Worm (Caenorhabditis elegans): ENCODE measurements around the gene H06H21.11.

The H06H21.11 gene

ce11 chrIV:4763844-4764243 lies 43.3 kb downstream of the H06H21.11 start, which contains the start of gene Y17G9B.2:
TSS of gene Y17G9B.2 (plus strand) at chrIV:4764144.
- TF ChIP-seq ceh-39 (tag; optimal IDR thresholded peaks at IDR 0.05) (no peak), unc-120 (tag; optimal IDR thresholded peaks at IDR 0.05; ENCODE audit: poor library complexity, severe bottlenecking) (no peak), nhr-237 (tag; optimal IDR thresholded peaks at IDR 0.05) (no peak), ztf-11 (tag; optimal IDR thresholded peaks at IDR 0.05) (no peak), lin-13 (tag; optimal IDR thresholded peaks at IDR 0.05) (no peak), tbx-8 (GFP tag; optimal IDR thresholded peaks at IDR 0.05) (no peak), elt-3 (tag; optimal IDR thresholded peaks at IDR 0.05) (no peak), zip-8 (tag; optimal IDR thresholded peaks at IDR 0.05) (no peak), nhr-12 (tag; optimal IDR thresholded peaks at IDR 0.05) (no peak)

ce11 chrIV:4762990-4763545 lies 44.1 kb downstream of the H06H21.11 start:
- peak; percentile 4 for TF ChIP-seq lsy-2 (tag; optimal IDR thresholded peaks at IDR 0.05)

- TF ChIP-seq elt-1 (tag; optimal IDR thresholded peaks at IDR 0.05; ENCODE audit: borderline replicate concordance, insufficient read depth) (no peak), unc-39 (tag; optimal IDR thresholded peaks at IDR 0.05) (no peak), ceh-83 (GFP tag; optimal IDR thresholded peaks at IDR 0.05) (no peak), bed-3 (GFP tag; optimal IDR thresholded peaks at IDR 0.05) (no peak), ceh-43 (GFP tag; optimal IDR thresholded peaks at IDR 0.05) (no peak), ham-2 (GFP tag; optimal IDR thresholded peaks at IDR 0.05) (no peak), unc-120 (tag; optimal IDR thresholded peaks at IDR 0.05; ENCODE audit: poor library complexity, severe bottlenecking) (no peak), mls-2 (tag; optimal IDR thresholded peaks at IDR 0.05) (no peak), tbx-8 (GFP tag; optimal IDR thresholded peaks at IDR 0.05) (no peak), nhr-28 (tag; optimal IDR thresholded peaks at IDR 0.05) (no peak), mep-1 (tag; optimal IDR thresholded peaks at IDR 0.05) (no peak), cnd-1 (tag; optimal IDR thresholded peaks at IDR 0.05) (no peak), elt-3 (tag; optimal IDR thresholded peaks at IDR 0.05) (no peak), lin-32 (GFP tag; optimal IDR thresholded peaks at IDR 0.05) (no peak), zip-8 (tag; optimal IDR thresholded peaks at IDR 0.05) (no peak), nhr-2 (tag; optimal IDR thresholded peaks at IDR 0.05) (no peak), sem-2 (GFP tag; optimal IDR thresholded peaks at IDR 0.05) (no peak)
These were observed 46.6 kb downstream of the H06H21.11 start, which contains the start of the genes memi-1 and cyp-31A3 for ce11 chrIV:4760378-4761084. TSS of gene memi-1 (minus strand) at chrIV:4760428. TSS of gene cyp-31A3 (plus strand) at chrIV:4761049.

ce11 chrIV:4758659-4759058 lies 48.5 kb downstream of the H06H21.11 start, which contains the start of gene Y17G9B.8:
TSS of gene Y17G9B.8 (minus strand) at chrIV:4758840.
- TF ChIP-seq nhr-28 (tag; optimal IDR thresholded peaks at IDR 0.05) (no peak), sptf-1 (tag; optimal IDR thresholded peaks at IDR 0.05) (peak; percentile 9)

Data from whole organism, mixed stage, embryonic.